Worm (Caenorhabditis elegans) whole organism, late embryonic: ENCODE results near the gene M04B2.4.

Source experiments
- T23F11.4 ChIP-seq: fragments of 200-800 bp; sonication (Bioruptor generic); optimal IDR thresholded peaks from 2 replicates; lab custom pipeline; 2018; ENCODE audit warnings: mild to moderate bottlenecking, missing genetic modification characterization, missing compliant biosample characterization
- Y22D7AL.16 ChIP-seq: sonication (generic microtip); optimal IDR thresholded peaks from 2 replicates; lab custom pipeline; 2016; ENCODE audit warnings: missing genetic modification characterization, missing compliant biosample characterization
- ahr-1 ChIP-seq: sonication (generic microtip); optimal IDR thresholded peaks from 2 replicates; lab custom pipeline; 2016; ENCODE audit warnings: missing genetic modification characterization, missing compliant biosample characterization
- ama-1 ChIP-seq: fragments of 150-350 bp; optimal IDR thresholded peaks from 2 replicates; lab custom pipeline; 2014
- ceh-18 ChIP-seq: sonication (generic microtip); optimal IDR thresholded peaks from 2 replicates; lab custom pipeline; 2016; ENCODE audit warnings: missing genetic modification characterization, missing compliant biosample characterization
- ceh-19 ChIP-seq: fragments of 200-800 bp; sonication (Bioruptor generic); optimal IDR thresholded peaks from 2 replicates; lab custom pipeline; 2018; ENCODE audit warnings: mild to moderate bottlenecking, missing genetic modification characterization, missing compliant biosample characterization
- ceh-2 ChIP-seq: sonication (generic microtip); optimal IDR thresholded peaks from 2 replicates; lab custom pipeline; 2016; ENCODE audit warnings: missing genotype, missing genetic modification characterization, missing compliant biosample characterization
- ceh-31 ChIP-seq: sonication (generic microtip); optimal IDR thresholded peaks from 2 replicates; lab custom pipeline; 2016; ENCODE audit warnings: missing genetic modification characterization, missing compliant biosample characterization
- ceh-48 ChIP-seq: sonication (generic microtip); optimal IDR thresholded peaks from 2 replicates; lab custom pipeline; 2016; ENCODE audit warnings: missing genetic modification characterization, inconsistent platforms, missing compliant biosample characterization
- dmd-4 ChIP-seq: sonication (generic microtip); optimal IDR thresholded peaks from 2 replicates; lab custom pipeline; 2016; ENCODE audit warnings: borderline replicate concordance, missing genetic modification characterization, missing compliant biosample characterization
- dve-1 ChIP-seq: sonication (generic microtip); optimal IDR thresholded peaks from 2 replicates; lab custom pipeline; 2017; ENCODE audit warnings: antibody characterized with exemption, mild to moderate bottlenecking, missing genetic modification characterization, missing compliant biosample characterization
- elt-2 ChIP-seq: sonication (generic microtip); optimal IDR thresholded peaks from 2 replicates; lab custom pipeline; 2016; ENCODE audit warnings: missing genetic modification reagents, missing genetic modification characterization, missing compliant biosample characterization
- elt-4 ChIP-seq: sonication (generic microtip); optimal IDR thresholded peaks from 2 replicates; lab custom pipeline; 2016; ENCODE audit warnings: missing genetic modification characterization, missing compliant biosample characterization
- ets-4 ChIP-seq: sonication (generic microtip); optimal IDR thresholded peaks from 2 replicates; lab custom pipeline; 2016; ENCODE audit warnings: missing genetic modification characterization, missing compliant biosample characterization
- eyg-1 ChIP-seq: sonication (generic microtip); optimal IDR thresholded peaks from 2 replicates; lab custom pipeline; 2016; ENCODE audit warnings: missing genotype, missing genetic modification characterization, missing compliant biosample characterization
- fax-1 ChIP-seq: sonication (generic microtip); optimal IDR thresholded peaks from 2 replicates; lab custom pipeline; 2016; ENCODE audit warnings: missing genotype, missing genetic modification characterization, missing compliant biosample characterization
- fkh-6 ChIP-seq: sonication (generic microtip); optimal IDR thresholded peaks from 2 replicates; lab custom pipeline; 2016; ENCODE audit warnings: missing genetic modification characterization, missing compliant biosample characterization
- gmeb-2 ChIP-seq: sonication (generic microtip); optimal IDR thresholded peaks from 2 replicates; lab custom pipeline; 2016; ENCODE audit warnings: missing genetic modification characterization, inconsistent platforms, missing compliant biosample characterization
- hlh-15 ChIP-seq: sonication (generic microtip); optimal IDR thresholded peaks from 2 replicates; lab custom pipeline; 2016; ENCODE audit warnings: missing genetic modification characterization, missing compliant biosample characterization
- hlh-8 ChIP-seq: sonication (generic microtip); optimal IDR thresholded peaks from 2 replicates; lab custom pipeline; 2016; ENCODE audit warnings: missing genotype, missing genetic modification characterization, missing compliant biosample characterization
- lim-6 ChIP-seq: sonication (generic microtip); optimal IDR thresholded peaks from 2 replicates; lab custom pipeline; 2016; ENCODE audit warnings: missing genetic modification characterization, missing compliant biosample characterization
- lin-11 ChIP-seq: fragments of 200-800 bp; sonication (Bioruptor generic); optimal IDR thresholded peaks from 2 replicates; lab custom pipeline; 2018; ENCODE audit warnings: mild to moderate bottlenecking, missing genetic modification characterization, missing compliant biosample characterization
- madf-2 ChIP-seq: sonication (generic microtip); optimal IDR thresholded peaks from 2 replicates; lab custom pipeline; 2017; ENCODE audit warnings: missing genetic modification characterization, missing compliant biosample characterization
- mec-3 ChIP-seq: sonication (generic microtip); optimal IDR thresholded peaks from 2 replicates; lab custom pipeline; 2016; ENCODE audit warnings: borderline replicate concordance, missing genetic modification characterization, missing compliant biosample characterization
- nhr-232 ChIP-seq: sonication (generic microtip); optimal IDR thresholded peaks from 2 replicates; lab custom pipeline; 2016; ENCODE audit warnings: missing genetic modification characterization, missing compliant biosample characterization
- npax-4 ChIP-seq: sonication (generic microtip); optimal IDR thresholded peaks from 2 replicates; lab custom pipeline; 2016; ENCODE audit warnings: missing genetic modification characterization, missing compliant biosample characterization
- odd-2 ChIP-seq: sonication (generic microtip); optimal IDR thresholded peaks from 2 replicates; lab custom pipeline; 2017; ENCODE audit warnings: antibody characterized with exemption, mild to moderate bottlenecking, missing genetic modification characterization, missing compliant biosample characterization
- pag-3 ChIP-seq: sonication (generic microtip); optimal IDR thresholded peaks from 2 replicates; lab custom pipeline; 2016; ENCODE audit warnings: missing compliant biosample characterization, missing genetic modification characterization, borderline replicate concordance
- pha-2 ChIP-seq: sonication (generic microtip); optimal IDR thresholded peaks from 2 replicates; lab custom pipeline; 2017; ENCODE audit warnings: mild to moderate bottlenecking, missing genetic modification characterization, missing compliant biosample characterization
- pha-4 ChIP-seq: fragments of 150-350 bp; optimal IDR thresholded peaks from 2 replicates; lab custom pipeline; 2018; ENCODE audit warnings: missing biosample characterization, missing genetic modification reagents, missing genetic modification characterization
- pqm-1 ChIP-seq: sonication (generic microtip); optimal IDR thresholded peaks from 2 replicates; lab custom pipeline; 2016; ENCODE audit warnings: missing genetic modification characterization, missing compliant biosample characterization
- pros-1 ChIP-seq: fragments of 150-350 bp; optimal IDR thresholded peaks from 2 replicates; lab custom pipeline; 2014; ENCODE audit warnings: missing biosample characterization, missing genetic modification reagents, missing genetic modification characterization
- rnt-1 ChIP-seq: sonication (generic microtip); optimal IDR thresholded peaks from 2 replicates; lab custom pipeline; 2016; ENCODE audit warnings: missing genetic modification characterization, missing compliant biosample characterization
- sdc-2 ChIP-seq: sonication (generic microtip); optimal IDR thresholded peaks from 2 replicates; lab custom pipeline; 2016; ENCODE audit warnings: missing genotype, missing genetic modification characterization, missing compliant biosample characterization
- sox-4 ChIP-seq: sonication (generic microtip); optimal IDR thresholded peaks from 2 replicates; lab custom pipeline; 2017; ENCODE audit warnings: mild to moderate bottlenecking, missing genetic modification characterization, inconsistent platforms, missing compliant biosample characterization
- syd-9 ChIP-seq: sonication (generic microtip); optimal IDR thresholded peaks from 2 replicates; lab custom pipeline; 2016; ENCODE audit warnings: mild to moderate bottlenecking, missing genetic modification characterization, moderate library complexity, missing compliant biosample characterization
- tbx-7 ChIP-seq: sonication (generic microtip); optimal IDR thresholded peaks from 2 replicates; lab custom pipeline; 2016; ENCODE audit warnings: missing genotype, missing genetic modification characterization, missing compliant biosample characterization
- unc-86 ChIP-seq: sonication (generic microtip); optimal IDR thresholded peaks from 2 replicates; lab custom pipeline; 2016; ENCODE audit warnings: missing genetic modification characterization, missing compliant biosample characterization
- zip-5 ChIP-seq: sonication (generic microtip); optimal IDR thresholded peaks from 2 replicates; lab custom pipeline; 2016; ENCODE audit warnings: missing genetic modification characterization, missing compliant biosample characterization
- ztf-16 ChIP-seq: sonication (generic microtip); optimal IDR thresholded peaks from 2 replicates; lab custom pipeline; 2017; ENCODE audit warnings: missing genetic modification characterization, missing compliant biosample characterization

M04B2.4 gene

ce11 chrIV:11504416-11504815 lies 16.4 kb downstream of the M04B2.4 start, which contains the start of gene twk-25:
twk-25 (plus strand) TSS chrIV:11504716.
- TF ChIP-seq tbx-7 = no peak
- TF ChIP-seq syd-9 = no peak
- TF ChIP-seq nhr-232 = no peak
- no peak for TF ChIP-seq ahr-1 (tag; lab: Kevin White, UChicago)
- TF ChIP-seq elt-2 = no peak
- TF ChIP-seq fax-1 (tag; lab: Kevin White, UChicago) = no peak
- TF ChIP-seq lin-11 = no peak

- TF ChIP-seq ceh-31 (tag; lab: Kevin White, UChicago) (no peak), pha-2 (tag; lab: Kevin White, UChicago) (no peak), fkh-6 (tag; lab: Kevin White, UChicago) (no peak), ztf-16 (tag; lab: Kevin White, UChicago) (no peak), rnt-1 (tag; lab: Kevin White, UChicago) (no peak), hlh-8 (tag; lab: Kevin White, UChicago) (no peak), odd-2 (tag; lab: Kevin White, UChicago) (no peak), sdc-2 (tag; lab: Kevin White, UChicago) (no peak), dmd-4 (tag; lab: Kevin White, UChicago) (no peak), ets-4 (tag; lab: Kevin White, UChicago) (no peak), zip-5 (tag; lab: Kevin White, UChicago) (no peak), sox-4 (no peak), pqm-1 (tag; lab: Kevin White, UChicago) (no peak), madf-2 (tag; lab: Kevin White, UChicago) (no peak), T23F11.4 (no peak), ceh-2 (tag; lab: Kevin White, UChicago) (no peak), gmeb-2 (tag; lab: Kevin White, UChicago) (no peak), hlh-15 (tag; lab: Kevin White, UChicago) (no peak), lim-6 (no peak)
- TF ChIP-seq, all 69 proteins: peak for 0
These were observed 17.2 kb downstream of the M04B2.4 start for ce11 chrIV:11503654-11504053.

DNA sequence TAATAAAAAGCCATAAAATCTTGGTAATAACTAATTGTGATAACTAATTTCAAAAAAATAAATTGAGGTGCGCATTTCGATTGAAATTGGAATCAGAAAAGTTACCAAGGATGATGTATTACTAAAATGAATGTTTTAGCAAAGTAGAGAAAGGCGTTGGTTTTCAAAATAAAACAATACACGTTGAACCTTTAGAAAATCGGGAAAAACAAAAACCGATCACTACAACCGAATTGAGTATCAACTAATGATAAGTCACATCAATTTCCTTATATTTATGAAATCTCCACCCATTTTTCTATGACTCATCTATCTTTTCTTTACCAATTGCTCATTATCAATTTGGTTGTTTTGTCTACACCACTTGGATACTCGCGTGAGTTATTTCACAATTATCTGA lies 20.4 kb downstream of the M04B2.4 start, which contains the start of gene H21P03.10:
Gene H21P03.10, plus strand, starts transcription at position 301 of the 400 bp plus-strand sequence.
- TF ChIP-seq ceh-48 (tag; lab: Kevin White, UChicago) (no peak), pqm-1 (tag; lab: Kevin White, UChicago) (no peak), dve-1 (tag; lab: Kevin White, UChicago) (no peak), hlh-15 (tag; lab: Kevin White, UChicago) (no peak), mec-3 (no peak), pag-3 (tag; lab: Kevin White, UChicago) (no peak), ceh-19 (GFP tag; lab: Kevin White, UChicago) (no peak)

DNA sequence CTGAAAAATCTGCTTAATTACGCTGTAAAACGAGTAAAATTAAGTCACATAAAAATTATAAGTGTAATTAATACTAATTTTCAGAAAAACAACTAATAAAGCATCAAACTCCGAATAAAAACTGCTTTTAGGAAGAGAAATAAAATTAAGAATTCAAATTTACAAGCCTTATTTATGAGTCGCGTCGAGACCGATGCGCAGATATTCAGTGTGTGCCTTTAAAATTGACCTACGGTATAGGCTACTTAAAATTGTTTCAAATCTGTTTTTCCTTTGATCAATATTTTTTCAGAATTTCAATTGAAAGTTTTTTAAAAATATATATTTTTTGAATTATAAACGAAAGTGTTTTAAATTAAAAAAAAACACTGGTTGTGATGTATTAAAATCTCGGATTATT lies 22.7 kb downstream of the M04B2.4 start, which contains the start of gene sms-1:
Gene sms-1, minus strand, starts transcription at position 6 of the 400 bp plus-strand sequence.
- TF ChIP-seq npax-4 = no peak
- no peak for TF ChIP-seq pha-4 (tag; lab: Kevin White, UChicago)
- TF ChIP-seq ceh-48 (tag; lab: Kevin White, UChicago) = no peak
- TF ChIP-seq eyg-1 = no peak
- TF ChIP-seq ceh-18 = no peak
- TF ChIP-seq elt-4 (tag; lab: Kevin White, UChicago) = no peak
- TF ChIP-seq unc-86 (tag; lab: Kevin White, UChicago) = no peak
- TF ChIP-seq sdc-2 (tag; lab: Kevin White, UChicago) = no peak
- no peak for TF ChIP-seq Y22D7AL.16
- no peak for TF ChIP-seq hlh-8 (tag; lab: Kevin White, UChicago)
- TF ChIP-seq pros-1 (tag; lab: Kevin White, UChicago) = no peak
- TF ChIP-seq ama-1 (lab: Kevin White, UChicago) = no peak
